Worm (Caenorhabditis elegans) whole organism, young adult: ENCODE data around the gene R155.5.

Experiments used
- F49E8.2 ChIP-seq: sonication (generic microtip); optimal IDR thresholded peaks from 3 replicates; lab custom pipeline; 2017; ENCODE audit warnings: missing genetic modification characterization, mild to moderate bottlenecking, missing compliant biosample characterization, antibody characterized with exemption, moderate library complexity; ENCODE audit not compliant: insufficient read depth
- ZK185.1 ChIP-seq: sonication (generic microtip); optimal IDR thresholded peaks from 2 replicates; lab custom pipeline; 2016; ENCODE audit warnings: mild to moderate bottlenecking, missing genetic modification characterization, missing compliant biosample characterization; ENCODE audit not compliant: poor library complexity, severe bottlenecking
- ama-1 ChIP-seq, 3 experiments: fragments of 150-350 bp in 1 of 3; sonication (generic microtip) in 2 of 3; optimal IDR thresholded peaks; 2 replicates each; lab custom pipeline; 2014 to 2018; ENCODE audit warnings: missing biosample characterization in 2 of 3, missing genetic modification characterization in 2 of 3, missing genetic modification reagents in 2 of 3
- ccch-3 ChIP-seq: fragments of 200-800 bp; sonication (Bioruptor generic); optimal IDR thresholded peaks from 2 replicates; lab custom pipeline; 2018; ENCODE audit warnings: mild to moderate bottlenecking, missing genetic modification characterization, missing compliant biosample characterization
- gei-17 ChIP-seq: fragments of 200-800 bp; sonication (Bioruptor generic); optimal IDR thresholded peaks from 2 replicates; lab custom pipeline; 2018; ENCODE audit warnings: mild to moderate bottlenecking, missing genetic modification characterization, missing compliant biosample characterization
- hmg-1.2 ChIP-seq: fragments of 200-800 bp; sonication (Bioruptor generic); IDR thresholded peaks from 2 replicates; pipeline ENCODE4 v1.3.6; 2022; ENCODE audit warnings: missing genetic modification reagents, missing genetic modification characterization, missing compliant biosample characterization
- lin-40 ChIP-seq: sonication (generic microtip); optimal IDR thresholded peaks from 2 replicates; lab custom pipeline; 2016; ENCODE audit warnings: missing genetic modification characterization, mild to moderate bottlenecking, missing compliant biosample characterization, missing genotype, missing genetic modification reagents
- nhr-27 ChIP-seq: fragments of 200-800 bp; sonication (Bioruptor generic); optimal IDR thresholded peaks from 2 replicates; lab custom pipeline; 2018; ENCODE audit warnings: mild to moderate bottlenecking, missing genetic modification characterization, moderate library complexity, missing compliant biosample characterization
- rcor-1 ChIP-seq: fragments of 200-800 bp; sonication (Bioruptor generic); IDR thresholded peaks from 2 replicates; pipeline ENCODE4 v1.3.6; 2022; ENCODE audit warnings: missing genetic modification reagents, missing genetic modification characterization, missing compliant biosample characterization
- sdz-38 ChIP-seq: sonication (generic microtip); optimal IDR thresholded peaks from 2 replicates; lab custom pipeline; 2016; ENCODE audit warnings: missing genotype, missing genetic modification characterization, missing compliant biosample characterization

DNA sequence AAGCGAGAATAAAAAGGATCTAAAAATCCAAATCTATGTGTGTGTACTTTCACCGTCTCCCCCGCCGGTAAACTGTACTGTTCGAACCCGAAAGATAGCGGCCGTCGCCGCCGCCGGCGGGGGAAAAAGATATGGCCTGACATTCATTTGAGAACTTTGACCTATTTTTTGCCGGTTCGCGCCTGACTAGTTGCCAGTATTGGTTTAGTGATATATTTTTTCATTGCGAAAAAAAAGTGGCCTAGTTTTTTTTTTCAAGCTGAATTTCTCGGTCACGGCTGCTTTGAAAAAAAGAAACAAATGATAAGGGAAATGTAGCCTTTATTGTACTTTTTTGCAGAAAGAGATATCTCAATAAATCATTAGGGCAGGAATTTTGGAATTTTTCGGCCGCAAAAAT lies 7.8 kb downstream of the R155.5 start:
- TF ChIP-seq F49E8.2 (no peak), ccch-3 (GFP tag; lab: Kevin White, UChicago) (no peak), hmg-1.2 (GFP tag; lab: Robert Waterston, UW) (no peak), gei-17 (GFP tag; lab: Kevin White, UChicago) (no peak), lin-40 (tag; lab: Kevin White, UChicago) (no peak), ZK185.1 (no peak), sdz-38 (tag; lab: Kevin White, UChicago) (no peak), ama-1 (optimal IDR thresholded peaks at IDR 0.05; lab: Kevin White, UChicago) (no peak), ama-1 (GFP tag; optimal IDR thresholded peaks at IDR 0.05; lab: Kevin White, UChicago) (no peak), nhr-27 (tag; lab: Kevin White, UChicago) (no peak), rcor-1 (GFP tag; lab: Robert Waterston, UW) (no peak)
